Worm (Caenorhabditis elegans): Measurements from ENCODE around the gene C28A5.2.

DNA sequence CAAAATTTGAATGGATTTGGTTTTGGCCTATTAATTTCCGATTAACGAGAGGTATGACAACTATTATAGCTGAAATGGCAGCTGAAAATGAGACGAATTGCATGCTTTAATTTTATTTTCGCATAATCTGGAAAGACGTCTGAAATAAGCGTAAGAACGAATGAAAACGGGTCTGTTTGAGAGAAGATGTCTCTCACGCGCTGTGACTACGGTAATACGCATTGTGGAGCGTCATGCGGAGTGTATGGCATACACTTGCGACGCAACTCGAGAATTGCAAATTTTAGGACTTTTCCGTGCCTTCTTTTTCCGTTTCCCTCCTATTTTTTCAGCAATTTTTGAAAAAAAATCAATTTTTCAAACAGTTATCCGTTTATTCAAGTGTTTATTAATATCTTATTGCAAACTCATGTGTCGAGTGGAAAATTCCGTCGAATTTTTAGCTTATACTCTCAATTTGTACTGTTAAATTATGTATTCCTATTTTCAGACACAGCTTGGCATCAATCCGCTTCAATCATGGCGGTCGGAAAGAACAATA is 36.2 kb upstream of the C28A5.2 start, which contains the start of gene rps-1:
- TF ChIP-seq lin-13 (GFP tag; optimal IDR thresholded peaks at IDR 0.05) = peak; percentile 98
- peak; percentile 96 to 97 for TF ChIP-seq lin-35 (GFP tag; optimal IDR thresholded peaks at IDR 0.05)
- peak; percentile 99 for TF ChIP-seq rnt-1 (tag; optimal IDR thresholded peaks at IDR 0.05)
- peak; percentile 96 for TF ChIP-seq fos-1 (tag; optimal IDR thresholded peaks at IDR 0.05)
- TF ChIP-seq snpc-4 (tag; optimal IDR thresholded peaks at IDR 0.05) = peak; percentile 92
- peak; percentile 60 for TF ChIP-seq nhr-28 (tag; optimal IDR thresholded peaks at IDR 0.05)
- TF ChIP-seq fkh-10 (GFP tag; optimal IDR thresholded peaks at IDR 0.05) = peak; percentile 98
- peak; percentile 55 to 98 for TF ChIP-seq mdl-1 (tag; optimal IDR thresholded peaks at IDR 0.05)
- peak; percentile 95 for TF ChIP-seq ceh-88 (GFP tag; IDR thresholded peaks at IDR 0.05)
- TF ChIP-seq unc-130 (tag; optimal IDR thresholded peaks at IDR 0.05) = peak; percentile 99
- TF ChIP-seq zag-1 (tag; optimal IDR thresholded peaks at IDR 0.05) = peak; percentile 59
- TF ChIP-seq lir-3 (tag; optimal IDR thresholded peaks at IDR 0.05; ENCODE audit: poor library complexity) = peak; percentile 94
- TF ChIP-seq ztf-11 (tag; optimal IDR thresholded peaks at IDR 0.05) = peak in 1 of 2 experiments; percentile 98

Measured in whole organism, L1 larva.